Worm (Caenorhabditis elegans): ENCODE measurements around the gene F55G1.1.
"Not testable (repeated sequence)": the region's sequence is repeated elsewhere in the genome, so short reads cannot be mapped to it uniquely, and the experiment has no call there.

F55G1.1 gene

DNA sequence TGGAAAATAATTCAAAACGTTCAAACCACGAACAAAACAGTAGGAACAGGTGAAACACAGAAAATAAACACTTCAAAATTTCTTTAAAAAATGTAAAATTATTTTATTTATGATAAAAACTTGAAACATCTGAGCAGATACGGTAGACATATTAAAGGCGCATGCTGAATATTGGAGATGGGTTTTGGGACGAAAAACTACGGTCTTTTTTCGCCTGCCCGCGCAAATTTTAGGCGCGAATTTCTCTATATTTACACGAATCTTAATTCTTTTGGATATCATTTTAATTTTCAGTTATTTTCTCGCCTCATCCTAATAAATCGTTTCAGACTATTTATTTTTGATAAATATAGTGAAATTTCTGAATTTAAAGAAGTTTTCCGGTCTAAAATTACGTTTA is 13.9 kb upstream of the F55G1.1 start (continued):
- TF ChIP-seq D2030.7 (GFP tag; IDR thresholded peaks at IDR 0.05), result peak; percentile 93
- 0 out of 2 replicates have a peak, but pooled peaks have one; percentile 42 for TF ChIP-seq Y53G8AR.9 (GFP tag; conservative IDR thresholded peaks at IDR 0.05)
- TF ChIP-seq ceh-91 (GFP tag; IDR thresholded peaks at IDR 0.05), result peak; percentile 92
- TF ChIP-seq lin-54 (GFP tag; optimal IDR thresholded peaks at IDR 0.05), result peak; percentile 85
- no peak for TF ChIP-seq B0261.1 (tag; optimal IDR thresholded peaks at IDR 0.05)
- TF ChIP-seq F22D6.2 (tag; optimal IDR thresholded peaks at IDR 0.05), result no peak
- TF ChIP-seq ztf-18 (tag; optimal IDR thresholded peaks at IDR 0.05), result no peak
- no peak for TF ChIP-seq nhr-120 (GFP tag; IDR thresholded peaks at IDR 0.05)
- peak in 2 of 3 experiments; percentile 25 to 64 for TF ChIP-seq lin-35 (GFP tag; optimal IDR thresholded peaks at IDR 0.05)
- TF ChIP-seq B0019.2 (GFP tag; conservative IDR thresholded peaks at IDR 0.05), result peak; percentile 88
- TF ChIP-seq dox-1 (GFP tag; IDR thresholded peaks at IDR 0.05), result peak; percentile 88
- TF ChIP-seq F23B12.7 (tag; optimal IDR thresholded peaks at IDR 0.05; ENCODE audit: insufficient read depth), result no peak
- peak; percentile 50 for TF ChIP-seq snpc-1.3 (tag; optimal IDR thresholded peaks at IDR 0.05; ENCODE audit: insufficient read depth)
- TF ChIP-seq chd-7 (tag; optimal IDR thresholded peaks at IDR 0.05), result no peak
- peak; percentile 67; the same call in 1 of the 2 replicates for TF ChIP-seq ztf-28 (GFP tag; IDR thresholded peaks at IDR 0.05)
- peak; percentile 84 for TF ChIP-seq F49E8.2 (tag; optimal IDR thresholded peaks at IDR 0.05; ENCODE audit: insufficient read depth)
- peak; percentile 99 for TF ChIP-seq efl-1 (GFP tag; optimal IDR thresholded peaks at IDR 0.05)

DNA sequence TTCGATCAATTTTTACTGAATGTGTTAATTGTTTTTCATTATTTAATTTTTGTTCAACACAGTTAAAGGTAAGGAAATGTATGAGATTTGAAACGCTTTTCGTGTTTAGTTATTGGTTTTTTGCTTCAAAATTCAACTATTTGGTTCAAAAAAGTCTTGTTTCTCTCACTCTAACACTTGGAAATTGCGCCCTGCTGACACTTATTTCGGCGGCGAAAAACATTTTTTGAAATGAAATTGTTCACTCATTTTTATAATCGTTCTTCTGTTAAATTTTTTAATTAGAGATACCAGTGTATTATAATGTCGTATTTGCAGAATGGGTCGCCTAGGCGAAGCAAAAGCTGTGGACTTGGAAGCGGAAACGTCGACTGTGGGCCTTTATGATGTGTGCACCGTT is 13.4 kb upstream of the F55G1.1 start, which contains the start of gene rod-1:
Gene rod-1 (plus strand): TSS at position 319 of the 400 bp plus-strand sequence.
- TF ChIP-seq hmg-1.2 (GFP tag; IDR thresholded peaks at IDR 0.05) (0 out of 2 replicates have a peak, but pooled peaks have one; percentile 8), pbrm-1 (GFP tag; IDR thresholded peaks at IDR 0.05) (peak; percentile 41; the same call in 1 of the 2 replicates), attf-6 (GFP tag; IDR thresholded peaks at IDR 0.05) (no peak), attf-3 (GFP tag; conservative IDR thresholded peaks at IDR 0.05) (no peak), ztf-3 (GFP tag; optimal IDR thresholded peaks at IDR 0.05) (no peak)

DNA sequence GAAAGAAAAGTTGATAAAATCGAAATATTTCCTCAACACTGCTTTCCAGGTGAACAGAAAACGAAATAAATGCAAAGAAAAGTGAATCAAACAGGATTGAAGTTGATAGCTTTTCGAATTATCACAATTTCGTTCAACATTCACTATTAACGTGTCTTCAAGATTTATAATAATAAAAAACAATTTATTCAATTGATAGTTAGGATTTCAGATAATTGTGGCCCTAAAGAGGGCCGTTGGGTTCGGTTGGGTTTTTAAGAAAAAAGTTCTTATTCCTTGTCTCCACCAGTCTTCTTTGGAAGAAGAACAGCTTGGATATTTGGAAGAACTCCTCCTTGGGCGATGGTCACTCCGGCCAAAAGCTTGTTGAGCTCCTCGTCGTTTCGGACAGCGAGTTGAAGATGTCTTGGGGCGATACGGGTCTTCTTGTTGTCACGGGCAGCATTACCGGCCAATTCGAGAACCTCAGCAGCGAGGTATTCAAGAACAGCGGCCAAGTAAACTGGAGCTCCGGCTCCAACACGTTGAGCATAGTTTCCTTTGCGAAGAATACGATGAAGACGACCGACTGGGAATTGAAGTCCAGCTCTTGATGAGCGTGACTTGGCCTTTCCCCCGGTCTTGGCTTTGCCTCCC is 5.9 kb upstream of the F55G1.1 start:
- peak; percentile 25; the same call in 1 of the 2 replicates for TF ChIP-seq rcor-1 (GFP tag; IDR thresholded peaks at IDR 0.05)
- TF ChIP-seq Y95B8A.8 (GFP tag; IDR thresholded peaks at IDR 0.05), result peak; percentile 51; the same call in 1 of the 2 replicates
- 0 out of 2 replicates have a peak, but pooled peaks have one; percentile 69 for TF ChIP-seq sea-2 (GFP tag; IDR thresholded peaks at IDR 0.05)
- peak; percentile 92 for TF ChIP-seq hrde-1 (tag; optimal IDR thresholded peaks at IDR 0.05; ENCODE audit: borderline replicate concordance)
- peak; percentile 47 for TF ChIP-seq lin-54 (GFP tag; optimal IDR thresholded peaks at IDR 0.05)
- not testable (repeated sequence) for TF ChIP-seq ama-1 (optimal IDR thresholded peaks at IDR 0.05); snpc-4 (GFP tag; optimal IDR thresholded peaks at IDR 0.05); cebp-1 (GFP tag; IDR thresholded peaks at IDR 0.05)
- TF ChIP-seq ama-1 (GFP tag; optimal IDR thresholded peaks at IDR 0.05), result peak; percentile 32 to 33
- TF ChIP-seq B0336.3 (GFP tag; IDR thresholded peaks at IDR 0.05), result 0 out of 2 replicates have a peak, but pooled peaks have one; percentile 34
- peak; percentile 40; the same call in 1 of the 2 replicates for TF ChIP-seq egrh-3 (GFP tag; IDR thresholded peaks at IDR 0.05)
- peak; percentile 37; the same call in 1 of the 2 replicates for TF ChIP-seq ekl-4 (GFP tag; IDR thresholded peaks at IDR 0.05)
- peak in 1 of 4 experiments; percentile 43 for TF ChIP-seq snpc-4 (tag; optimal IDR thresholded peaks at IDR 0.05)
- TF ChIP-seq egl-44 (GFP tag; IDR thresholded peaks at IDR 0.05), result peak; percentile 53; the same call in 1 of the 2 replicates
- peak; percentile 49 for TF ChIP-seq snpc-3.4 (tag; optimal IDR thresholded peaks at IDR 0.05)
- peak; percentile 5 for TF ChIP-seq cebp-1 (tag; optimal IDR thresholded peaks at IDR 0.05)
- peak; percentile 49; the same call in 1 of the 2 replicates for TF ChIP-seq Y79H2A.3 (GFP tag; conservative IDR thresholded peaks at IDR 0.05)
- TF ChIP-seq ceh-40 (GFP tag; IDR thresholded peaks at IDR 0.05), result 0 out of 2 replicates have a peak, but pooled peaks have one; percentile 3
- TF ChIP-seq F49E8.2 (tag; optimal IDR thresholded peaks at IDR 0.05; ENCODE audit: insufficient read depth), result peak; percentile 49
- TF ChIP-seq rec-8 (tag; optimal IDR thresholded peaks at IDR 0.05), result peak in 1 of 2 experiments; percentile 38
- TF ChIP-seq lin-26 (GFP tag; IDR thresholded peaks at IDR 0.05), result peak; percentile 87
- TF ChIP-seq snpc-1.3 (tag; optimal IDR thresholded peaks at IDR 0.05; ENCODE audit: insufficient read depth), result peak; percentile 2
- peak; percentile 31 for TF ChIP-seq lsl-1 (GFP tag; optimal IDR thresholded peaks at IDR 0.05)

Measured in whole organism, young adult.